Fruit fly (Drosophila melanogaster): ENCODE results near the gene gwl.

The gwl gene

dm6 chr3R:18732381-18732780, 13.8 kb upstream of the gwl start, which contains the start of gene CG14302:
Gene CG14302, plus strand, starts transcription at chr3R:18732681.
- no peak for TF ChIP-seq insv (optimal IDR thresholded peaks at IDR 0.05)
- no peak for TF ChIP-seq Sin3A (optimal IDR thresholded peaks at IDR 0.05)
- TF ChIP-seq psq (optimal IDR thresholded peaks at IDR 0.05), result no peak

- TF ChIP-seq insv (optimal IDR thresholded peaks at IDR 0.05) (no peak), Myc (optimal IDR thresholded peaks at IDR 0.05) (no peak), ttk (optimal IDR thresholded peaks at IDR 0.05) (no peak), psq (optimal IDR thresholded peaks at IDR 0.05) (no peak), Sin3A (optimal IDR thresholded peaks at IDR 0.05) (no peak), h (optimal IDR thresholded peaks at IDR 0.05) (no peak)
Observed at dm6 chr3R:18733580-18733979, 12.6 kb upstream of the gwl start.

dm6 chr3R:18738086-18738485, 8.1 kb upstream of the gwl start:
- TF ChIP-seq insv (optimal IDR thresholded peaks at IDR 0.05) (no peak), ttk (optimal IDR thresholded peaks at IDR 0.05) (no peak), Sin3A (optimal IDR thresholded peaks at IDR 0.05) (no peak)

- TF ChIP-seq Sin3A (optimal IDR thresholded peaks at IDR 0.05), result no peak
- TF ChIP-seq ttk (optimal IDR thresholded peaks at IDR 0.05), result no peak
- TF ChIP-seq psq (optimal IDR thresholded peaks at IDR 0.05), result no peak
- TF ChIP-seq Myc (optimal IDR thresholded peaks at IDR 0.05), result no peak
- TF ChIP-seq h (optimal IDR thresholded peaks at IDR 0.05), result no peak
- no peak for TF ChIP-seq insv (optimal IDR thresholded peaks at IDR 0.05)
Observed at dm6 chr3R:18738705-18739434, 7.3 kb upstream of the gwl start.

- no peak for TF ChIP-seq ttk (optimal IDR thresholded peaks at IDR 0.05)
- no peak for TF ChIP-seq insv (optimal IDR thresholded peaks at IDR 0.05)
- no peak for TF ChIP-seq Myc (optimal IDR thresholded peaks at IDR 0.05)
- TF ChIP-seq h (optimal IDR thresholded peaks at IDR 0.05), result no peak
- no peak for TF ChIP-seq Sin3A (optimal IDR thresholded peaks at IDR 0.05)
- no peak for TF ChIP-seq psq (optimal IDR thresholded peaks at IDR 0.05)
Observed at dm6 chr3R:18739435-18739977, 6.7 kb upstream of the gwl start.

dm6 chr3R:18739978-18740954, 5.9 kb upstream of the gwl start:
- TF ChIP-seq Sin3A (optimal IDR thresholded peaks at IDR 0.05) (no peak), ttk (optimal IDR thresholded peaks at IDR 0.05) (no peak)

dm6 chr3R:18741027-18741843, 4.9 kb upstream of the gwl start:
- TF ChIP-seq psq (optimal IDR thresholded peaks at IDR 0.05) (no peak), Myc (optimal IDR thresholded peaks at IDR 0.05) (no peak), ttk (optimal IDR thresholded peaks at IDR 0.05) (no peak), insv (optimal IDR thresholded peaks at IDR 0.05) (no peak), Sin3A (optimal IDR thresholded peaks at IDR 0.05) (no peak)

dm6 chr3R:18741844-18742187, 4.4 kb upstream of the gwl start:
- TF ChIP-seq ttk (optimal IDR thresholded peaks at IDR 0.05) (no peak), insv (optimal IDR thresholded peaks at IDR 0.05) (no peak), Myc (optimal IDR thresholded peaks at IDR 0.05) (no peak), Sin3A (optimal IDR thresholded peaks at IDR 0.05) (no peak)

- TF ChIP-seq psq (optimal IDR thresholded peaks at IDR 0.05) (no peak), h (optimal IDR thresholded peaks at IDR 0.05) (no peak), Myc (optimal IDR thresholded peaks at IDR 0.05) (no peak), insv (optimal IDR thresholded peaks at IDR 0.05) (no peak), ttk (optimal IDR thresholded peaks at IDR 0.05) (no peak), Sin3A (optimal IDR thresholded peaks at IDR 0.05) (no peak)
Observed at dm6 chr3R:18742358-18743269, 3.6 kb upstream of the gwl start.

- TF ChIP-seq psq (optimal IDR thresholded peaks at IDR 0.05) (no peak), ttk (optimal IDR thresholded peaks at IDR 0.05) (no peak), Myc (optimal IDR thresholded peaks at IDR 0.05) (no peak), h (optimal IDR thresholded peaks at IDR 0.05) (no peak), insv (optimal IDR thresholded peaks at IDR 0.05) (no peak), Sin3A (optimal IDR thresholded peaks at IDR 0.05) (no peak)
Observed at dm6 chr3R:18743270-18743922, 2.8 kb upstream of the gwl start, which contains the start of gene Mekk1. Gene Mekk1, minus strand, starts transcription at chr3R:18743594.

Data from Kc167 (cell line).